Fruit fly (Drosophila melanogaster) whole organism, embryonic: ENCODE data around the gene Cpr11A.

Experiments used
- Bgb ChIP-seq: fragments of 200-800 bp; sonication (Bioruptor generic); IDR thresholded peaks from 2 replicates; pipeline ENCODE4 v1.3.6; 2022; ENCODE audit warnings: missing biosample characterization, missing genetic modification characterization; ENCODE audit not compliant: partially characterized antibody
- CG10267 ChIP-seq: fragments of 200-800 bp; sonication (Bioruptor generic); optimal IDR thresholded peaks from 2 replicates; lab custom pipeline; 2018; ENCODE audit warnings: missing biosample characterization, mild to moderate bottlenecking, missing genetic modification characterization, moderate library complexity
- CG12155 ChIP-seq: fragments of 200-800 bp; sonication (Bioruptor generic); optimal IDR thresholded peaks from 3 replicates; lab custom pipeline; 2016; ENCODE audit warnings: missing biosample characterization, missing genetic modification characterization
- CG12299 ChIP-seq: fragments of 200-800 bp; sonication (Bioruptor generic); optimal IDR thresholded peaks from 2 replicates; lab custom pipeline; 2018; ENCODE audit warnings: missing biosample characterization, mild to moderate bottlenecking, missing genetic modification characterization
- CG12744 ChIP-seq: fragments of 200-800 bp; sonication (Bioruptor generic); optimal IDR thresholded peaks from 2 replicates; lab custom pipeline; 2016; ENCODE audit warnings: missing biosample characterization, missing genetic modification characterization
- CG13287 ChIP-seq: fragments of 200-800 bp; sonication (Bioruptor generic); IDR thresholded peaks from 2 replicates; pipeline ENCODE4 v1.3.6; 2022; ENCODE audit warnings: missing biosample characterization, missing genetic modification characterization; ENCODE audit not compliant: partially characterized antibody
- CG13424 ChIP-seq: fragments of 200-800 bp; sonication (Bioruptor generic); optimal IDR thresholded peaks from 2 replicates; lab custom pipeline; 2019; ENCODE audit warnings: missing biosample characterization, mild to moderate bottlenecking, missing genetic modification characterization, moderate library complexity
- CG13624 ChIP-seq: fragments of 200-800 bp; sonication (Bioruptor generic); optimal IDR thresholded peaks from 2 replicates; lab custom pipeline; 2016; ENCODE audit warnings: missing biosample characterization, missing genetic modification characterization
- CG14050 ChIP-seq: fragments of 200-800 bp; sonication (Bioruptor generic); IDR thresholded peaks from 3 replicates; pipeline ENCODE4 v1.3.6; 2022; ENCODE audit warnings: missing biosample characterization, missing genetic modification characterization
- CG15011 ChIP-seq: fragments of 200-800 bp; sonication (Bioruptor generic); optimal IDR thresholded peaks from 3 replicates; lab custom pipeline; 2018; ENCODE audit warnings: missing biosample characterization, mild to moderate bottlenecking, missing genetic modification characterization
- CG15696 ChIP-seq: fragments of 200-800 bp; sonication (Bioruptor generic); optimal IDR thresholded peaks from 2 replicates; lab custom pipeline; 2019; ENCODE audit warnings: missing biosample characterization, mild to moderate bottlenecking, missing genetic modification characterization, moderate library complexity
- CG1602 ChIP-seq: fragments of 200-800 bp; sonication (Bioruptor generic); optimal IDR thresholded peaks from 3 replicates; lab custom pipeline; 2016; ENCODE audit warnings: missing biosample characterization, missing genetic modification characterization
- CG16779 ChIP-seq: fragments of 200-800 bp; sonication (Bioruptor generic); IDR thresholded peaks from 2 replicates; pipeline ENCODE4 v1.3.6; 2022; ENCODE audit warnings: missing biosample characterization, missing genetic modification characterization
- CG17568 ChIP-seq: fragments of 200-800 bp; sonication (Bioruptor generic); optimal IDR thresholded peaks from 2 replicates; lab custom pipeline; 2018; ENCODE audit warnings: missing biosample characterization, mild to moderate bottlenecking, missing genetic modification characterization, moderate library complexity
- CG2875 ChIP-seq: fragments of 200-800 bp; sonication (Bioruptor generic); optimal IDR thresholded peaks from 2 replicates; lab custom pipeline; 2017; ENCODE audit warnings: missing biosample characterization, mild to moderate bottlenecking, missing genetic modification characterization, missing genetic modification reagents
- CG31388 ChIP-seq: fragments of 200-800 bp; sonication (Bioruptor generic); optimal IDR thresholded peaks from 2 replicates; lab custom pipeline; 2016; ENCODE audit warnings: missing biosample characterization, missing genetic modification characterization
- CG3281 ChIP-seq: fragments of 200-800 bp; sonication (Bioruptor generic); optimal IDR thresholded peaks from 3 replicates; lab custom pipeline; 2017; ENCODE audit warnings: missing biosample characterization, mild to moderate bottlenecking, missing genetic modification characterization
- CG3407 ChIP-seq: fragments of 200-800 bp; sonication (Bioruptor generic); optimal IDR thresholded peaks from 2 replicates; lab custom pipeline; 2018; ENCODE audit warnings: missing biosample characterization, mild to moderate bottlenecking, missing genetic modification characterization
- CG4617 ChIP-seq: fragments of 200-800 bp; sonication (Bioruptor generic); optimal IDR thresholded peaks from 3 replicates; lab custom pipeline; 2016; ENCODE audit warnings: missing biosample characterization, missing genetic modification characterization, borderline replicate concordance
- CG5245 ChIP-seq: fragments of 200-800 bp; sonication (Bioruptor generic); optimal IDR thresholded peaks from 3 replicates; lab custom pipeline; 2016; ENCODE audit warnings: missing biosample characterization, missing genetic modification characterization
- CG7271 ChIP-seq: fragments of 200-800 bp; sonication (Bioruptor generic); optimal IDR thresholded peaks from 2 replicates; lab custom pipeline; 2018; ENCODE audit warnings: missing biosample characterization, mild to moderate bottlenecking, missing genetic modification characterization, moderate library complexity
- CG8089 ChIP-seq: fragments of 200-800 bp; sonication (Bioruptor generic); optimal IDR thresholded peaks from 3 replicates; lab custom pipeline; 2016; ENCODE audit warnings: missing biosample characterization, missing genetic modification characterization
- CG8281 ChIP-seq: fragments of 200-800 bp; sonication (Bioruptor generic); optimal IDR thresholded peaks from 2 replicates; lab custom pipeline; 2018; ENCODE audit warnings: missing biosample characterization, mild to moderate bottlenecking, missing genetic modification characterization, moderate library complexity
- D19B ChIP-seq: fragments of 200-800 bp; sonication (Bioruptor generic); optimal IDR thresholded peaks from 2 replicates; lab custom pipeline; 2017; ENCODE audit warnings: missing biosample characterization, mild to moderate bottlenecking, missing genetic modification characterization
- Dip2 ChIP-seq: fragments of 200-800 bp; sonication (Bioruptor generic); IDR thresholded peaks from 2 replicates; pipeline ENCODE4 v1.3.6; 2022; ENCODE audit warnings: missing biosample characterization, missing genetic modification characterization
- E2f1 ChIP-seq: fragments of 200-800 bp; sonication (Bioruptor generic); IDR thresholded peaks from 2 replicates; pipeline ENCODE4 v1.3.6; 2022; ENCODE audit warnings: missing biosample characterization, missing genetic modification characterization
- HLH3B ChIP-seq: fragments of 200-800 bp; sonication (Bioruptor generic); IDR thresholded peaks from 2 replicates; pipeline ENCODE4 v1.3.6; 2022; ENCODE audit warnings: missing biosample characterization, missing genetic modification characterization
- HLH4C ChIP-seq: fragments of 200-800 bp; sonication (Bioruptor generic); IDR thresholded peaks from 3 replicates; pipeline ENCODE4 v1.3.6; 2022; ENCODE audit warnings: missing biosample characterization, missing genetic modification characterization; ENCODE audit not compliant: partially characterized antibody
- HmgZ ChIP-seq: fragments of 200-800 bp; sonication (Bioruptor generic); optimal IDR thresholded peaks from 2 replicates; lab custom pipeline; 2018; ENCODE audit warnings: missing biosample characterization, mild to moderate bottlenecking, missing genetic modification characterization
- Jarid2 ChIP-seq: fragments of 200-800 bp; sonication (Bioruptor generic); optimal IDR thresholded peaks from 3 replicates; lab custom pipeline; 2017; ENCODE audit warnings: mild to moderate bottlenecking, missing biosample characterization, missing genetic modification reagents, missing genetic modification characterization
- MTF-1 ChIP-seq: fragments of 200-800 bp; sonication (Bioruptor generic); optimal IDR thresholded peaks from 2 replicates; lab custom pipeline; 2018; ENCODE audit warnings: missing biosample characterization, mild to moderate bottlenecking, missing genetic modification characterization, borderline replicate concordance
- Myb ChIP-seq: fragments of 200-800 bp; sonication (Bioruptor generic); optimal IDR thresholded peaks from 2 replicates; lab custom pipeline; 2016; ENCODE audit warnings: missing biosample characterization, missing genetic modification characterization
- Opbp ChIP-seq: fragments of 200-800 bp; sonication (Bioruptor generic); IDR thresholded peaks from 3 replicates; pipeline ENCODE4 v1.3.6; 2022; ENCODE audit warnings: missing biosample characterization, missing genetic modification characterization; ENCODE audit not compliant: partially characterized antibody
- ato ChIP-seq: fragments of 200-800 bp; sonication (Bioruptor generic); IDR thresholded peaks from 2 replicates; pipeline ENCODE4 v1.3.6; 2022; ENCODE audit warnings: missing biosample characterization, missing genetic modification characterization; ENCODE audit not compliant: partially characterized antibody
- chinmo ChIP-seq: fragments of 200-800 bp; sonication (Bioruptor generic); IDR thresholded peaks from 4 replicates; pipeline ENCODE4 v1.3.6; 2022; ENCODE audit warnings: missing biosample characterization, missing genetic modification characterization; ENCODE audit not compliant: partially characterized antibody
- crol ChIP-seq: fragments of 200-800 bp; sonication (Bioruptor generic); IDR thresholded peaks from 2 replicates; pipeline ENCODE4 v1.3.6; 2022; ENCODE audit warnings: missing biosample characterization, missing genetic modification characterization
- exex ChIP-seq: fragments of 200-800 bp; sonication (Bioruptor generic); optimal IDR thresholded peaks from 4 replicates; lab custom pipeline; 2018; ENCODE audit warnings: missing biosample characterization, mild to moderate bottlenecking, missing genetic modification characterization, moderate library complexity
- fd102C ChIP-seq: fragments of 200-800 bp; sonication (Bioruptor generic); optimal IDR thresholded peaks from 2 replicates; lab custom pipeline; 2018; ENCODE audit warnings: missing biosample characterization, mild to moderate bottlenecking, missing genetic modification characterization, moderate library complexity
- gem ChIP-seq: fragments of 200-800 bp; sonication (Bioruptor generic); optimal IDR thresholded peaks from 2 replicates; lab custom pipeline; 2019; ENCODE audit warnings: missing biosample characterization, mild to moderate bottlenecking, missing genetic modification characterization, moderate library complexity
- insv ChIP-seq, 2 experiments: fragments of 200-800 bp; sonication (Bioruptor generic); optimal IDR thresholded peaks; 3 replicates each; lab custom pipeline; 2016 to 2018; ENCODE audit warnings: missing biosample characterization in 2 of 2, missing genetic modification characterization in 2 of 2
- inv ChIP-seq: fragments of 200-800 bp; sonication (Bioruptor generic); IDR thresholded peaks from 2 replicates; pipeline ENCODE4 v1.3.6; 2022; ENCODE audit warnings: missing biosample characterization, missing genetic modification characterization; ENCODE audit not compliant: partially characterized antibody
- lmd ChIP-seq: fragments of 200-800 bp; sonication (Bioruptor generic); IDR thresholded peaks from 2 replicates; pipeline ENCODE4 v1.3.6; 2022; ENCODE audit warnings: missing biosample characterization, missing genetic modification characterization
- nerfin-1 ChIP-seq: fragments of 200-800 bp; sonication (Bioruptor generic); optimal IDR thresholded peaks from 3 replicates; lab custom pipeline; 2019; ENCODE audit warnings: missing biosample characterization, mild to moderate bottlenecking, missing genetic modification characterization, moderate library complexity
- pzg ChIP-seq: fragments of 200-800 bp; sonication (Bioruptor generic); optimal IDR thresholded peaks from 3 replicates; lab custom pipeline; 2018; ENCODE audit warnings: missing biosample characterization, mild to moderate bottlenecking, missing genetic modification characterization, moderate library complexity
- sisA ChIP-seq: fragments of 200-800 bp; sonication (Bioruptor generic); IDR thresholded peaks from 2 replicates; pipeline ENCODE4 v1.3.6; 2022; ENCODE audit warnings: missing biosample characterization, missing genetic modification characterization
- tll ChIP-seq, 2 experiments: fragments of 200-800 bp in 1 of 2; fragments of >200 bp in 1 of 2; sonication (Bioruptor generic) in 1 of 2; optimal IDR thresholded peaks; 2 replicates each; lab custom pipeline; 2017 to 2019; ENCODE audit warnings: missing biosample characterization in 2 of 2, missing genetic modification characterization in 2 of 2, mild to moderate bottlenecking in 1 of 2, moderate library complexity in 1 of 2
- unpg ChIP-seq: fragments of 200-800 bp; sonication (Bioruptor generic); optimal IDR thresholded peaks from 3 replicates; lab custom pipeline; 2018; ENCODE audit warnings: missing biosample characterization, mild to moderate bottlenecking, missing genetic modification characterization, moderate library complexity

Gene Cpr11A

DNA sequence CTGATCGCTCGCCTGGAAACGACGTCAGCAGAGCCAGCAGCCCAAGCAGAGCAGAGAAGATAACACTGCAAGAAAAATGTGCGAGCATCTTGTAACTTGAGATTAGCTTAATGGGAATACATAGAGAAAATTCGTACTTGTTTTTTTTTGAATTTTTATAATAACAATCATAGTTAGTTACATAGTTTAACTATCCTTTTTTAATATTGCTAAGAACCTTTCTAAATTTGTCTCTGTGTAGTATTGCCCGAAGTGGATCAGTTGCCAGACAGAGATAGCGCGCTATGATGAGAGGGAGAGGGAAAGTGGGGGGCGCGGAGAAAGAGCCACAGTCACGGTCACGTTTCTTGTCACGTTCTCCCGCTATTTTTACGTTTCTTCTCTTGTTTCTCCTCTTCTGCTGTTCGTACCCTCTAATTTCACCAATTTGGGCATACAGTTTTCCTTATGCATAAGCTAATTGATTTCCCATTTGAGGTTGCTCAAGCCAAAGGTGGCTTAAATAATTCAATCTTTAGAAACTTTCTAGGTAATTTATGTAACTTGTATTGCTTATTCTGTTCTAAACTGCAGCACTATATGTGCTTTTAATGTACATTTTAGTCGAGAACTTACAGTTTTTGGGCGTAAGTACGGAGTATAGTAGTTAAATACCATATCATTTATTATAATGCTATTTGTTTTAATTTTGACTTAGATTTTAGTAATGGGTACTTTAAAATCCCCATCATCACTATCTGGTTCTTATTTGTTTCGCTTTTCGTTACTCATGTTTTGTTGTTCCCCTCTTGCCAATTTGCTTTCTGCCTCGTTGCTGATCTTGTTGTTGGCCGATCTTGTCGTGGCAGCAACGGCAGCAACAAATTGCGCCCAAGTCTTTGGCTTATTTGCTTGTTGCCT is 24.2 kb downstream of the Cpr11A start (continued):
- TF ChIP-seq CG10267 (tag; lab: Kevin White, UChicago) (peak; percentile 82), Dip2 (GFP tag; lab: Robert Waterston, UW) (no peak), Jarid2 (GFP tag; lab: Kevin White, UChicago) (peak; percentile 30), HLH4C (no peak), pzg (GFP tag; lab: Kevin White, UChicago) (no peak), Opbp (no peak), E2f1 (peak; percentile 52; the same call in 1 of the 2 replicates), CG16779 (GFP tag; lab: Robert Waterston, UW) (no peak), nerfin-1 (tag; lab: Kevin White, UChicago) (peak; percentile 75), MTF-1 (peak; percentile 60), CG13287 (GFP tag; lab: Robert Waterston, UW) (no peak), HmgZ (tag; lab: Kevin White, UChicago) (peak; percentile 47), CG17568 (GFP tag; lab: Kevin White, UChicago) (peak; percentile 55), CG31388 (peak; percentile 44), exex (peak; percentile 1), CG3407 (peak; percentile 78), inv (GFP tag; lab: Robert Waterston, UW) (no peak), D19B (GFP tag; lab: Kevin White, UChicago) (peak; percentile 62), fd102C (GFP tag; lab: Kevin White, UChicago) (no peak), CG5245 (peak; percentile 80), chinmo (no peak), CG15011 (GFP tag; lab: Kevin White, UChicago) (peak; percentile 54), lmd (peak; percentile 76), sisA (GFP tag; lab: Robert Waterston, UW) (peak; percentile 82), crol (GFP tag; lab: Robert Waterston, UW) (peak; percentile 77), unpg (peak; percentile 89), CG8281 (tag; lab: Kevin White, UChicago) (peak; percentile 51), CG4617 (peak; percentile 53), CG7271 (no peak), CG14050 (peak; percentile 53; the same call in 2 of the 3 replicates), CG12299 (tag; lab: Kevin White, UChicago) (peak; percentile 65), CG13624 (GFP tag; lab: Kevin White, UChicago) (peak; percentile 57), Myb (GFP tag; lab: Kevin White, UChicago) (peak; percentile 29), insv (GFP tag; optimal IDR thresholded peaks at IDR 0.05; lab: Kevin White, UChicago) (no peak), gem (tag; lab: Kevin White, UChicago) (peak; percentile 90), tll (GFP tag; optimal IDR thresholded peaks at IDR 0.05; lab: Kevin White, UChicago) (no peak), CG3281 (GFP tag; lab: Kevin White, UChicago) (peak; percentile 59), CG1602 (GFP tag; lab: Kevin White, UChicago) (peak; percentile 70), CG2875 (GFP tag; lab: Kevin White, UChicago) (peak; percentile 71), HLH3B (GFP tag; lab: Robert Waterston, UW) (peak; percentile 81), CG15696 (tag; lab: Kevin White, UChicago) (peak; percentile 81), ato (GFP tag; lab: Robert Waterston, UW) (no peak), CG8089 (GFP tag; lab: Kevin White, UChicago) (peak; percentile 63), CG12744 (peak; percentile 31), CG12155 (peak; percentile 65), CG13424 (tag; lab: Kevin White, UChicago) (peak; percentile 83), Bgb (GFP tag; lab: Robert Waterston, UW) (no peak)
